Fruit fly (Drosophila melanogaster) whole organism: ENCODE results near the gene REPTOR.

Experiments used
- CG8478 ChIP-seq: fragments of >200 bp; optimal IDR thresholded peaks from 2 replicates; lab custom pipeline; 2018; ENCODE audit warnings: inconsistent platforms
- Dll ChIP-seq: fragments of >200 bp; optimal IDR thresholded peaks from 2 replicates; lab custom pipeline; 2017
- EcR ChIP-seq, 2 experiments: fragments of >200 bp; optimal IDR thresholded peaks; 2 replicates each; lab custom pipeline; 2017; ENCODE audit warnings: missing biosample characterization in 2 of 2, missing genetic modification characterization in 2 of 2, missing genetic modification reagents in 2 of 2
- pan ChIP-seq: fragments of >200 bp; optimal IDR thresholded peaks from 2 replicates; lab custom pipeline; 2017
- psq ChIP-seq: fragments of >200 bp; optimal IDR thresholded peaks from 2 replicates; lab custom pipeline; 2017
- usp ChIP-seq: fragments of >200 bp; optimal IDR thresholded peaks from 2 replicates; lab custom pipeline; 2017; ENCODE audit warnings: missing biosample characterization, missing genetic modification characterization, mixed read lengths

REPTOR gene

DNA sequence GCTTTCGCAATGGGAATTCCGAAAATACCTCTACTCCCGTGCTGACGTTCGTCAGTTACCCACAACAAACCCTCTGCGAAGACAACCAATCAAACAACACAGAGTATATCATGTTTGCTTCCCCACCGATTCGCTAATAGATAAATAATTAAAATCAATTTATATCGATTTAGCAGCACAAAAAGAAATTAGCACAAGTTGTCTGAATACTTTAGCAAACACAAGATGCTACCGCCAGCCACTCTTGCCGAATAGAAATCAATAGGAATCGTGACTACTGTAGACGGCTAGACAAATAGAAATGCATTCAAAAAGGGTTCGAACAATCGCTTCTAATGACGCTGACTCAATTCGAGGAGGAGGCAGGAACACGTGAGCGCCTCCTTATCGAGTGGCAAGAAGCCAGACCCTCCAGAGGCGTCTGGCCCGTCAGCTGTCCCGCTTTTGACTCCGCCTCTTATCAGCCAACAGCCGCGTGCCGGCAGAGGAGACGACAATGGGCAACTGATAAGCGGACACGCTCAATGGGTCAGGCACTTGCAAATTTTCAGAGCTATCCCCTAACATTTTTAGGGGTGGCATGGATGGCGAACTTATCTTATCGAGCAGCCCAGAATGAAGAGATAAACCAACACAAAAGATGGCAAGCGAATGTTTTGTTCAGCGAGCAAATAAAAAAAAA is 14.3 kb downstream of the REPTOR start:
- TF ChIP-seq Dll = no peak
- TF ChIP-seq CG8478 = no peak
- no peak for TF ChIP-seq usp (GFP tag; lab: Kevin White, UChicago)
- TF ChIP-seq pan (lab: Kevin White, UChicago) = no peak
- no peak for TF ChIP-seq EcR (GFP tag; optimal IDR thresholded peaks at IDR 0.05; lab: Kevin White, UChicago)
- no peak for TF ChIP-seq psq (lab: Kevin White, UChicago)

dm6 chr3R:24567427-24567771 is 15.3 kb downstream of the REPTOR start:
- TF ChIP-seq CG8478 (no peak), EcR (GFP tag; optimal IDR thresholded peaks at IDR 0.05; lab: Kevin White, UChicago) (no peak), pan (lab: Kevin White, UChicago) (no peak), psq (lab: Kevin White, UChicago) (no peak), Dll (no peak), usp (GFP tag; lab: Kevin White, UChicago) (no peak)

DNA sequence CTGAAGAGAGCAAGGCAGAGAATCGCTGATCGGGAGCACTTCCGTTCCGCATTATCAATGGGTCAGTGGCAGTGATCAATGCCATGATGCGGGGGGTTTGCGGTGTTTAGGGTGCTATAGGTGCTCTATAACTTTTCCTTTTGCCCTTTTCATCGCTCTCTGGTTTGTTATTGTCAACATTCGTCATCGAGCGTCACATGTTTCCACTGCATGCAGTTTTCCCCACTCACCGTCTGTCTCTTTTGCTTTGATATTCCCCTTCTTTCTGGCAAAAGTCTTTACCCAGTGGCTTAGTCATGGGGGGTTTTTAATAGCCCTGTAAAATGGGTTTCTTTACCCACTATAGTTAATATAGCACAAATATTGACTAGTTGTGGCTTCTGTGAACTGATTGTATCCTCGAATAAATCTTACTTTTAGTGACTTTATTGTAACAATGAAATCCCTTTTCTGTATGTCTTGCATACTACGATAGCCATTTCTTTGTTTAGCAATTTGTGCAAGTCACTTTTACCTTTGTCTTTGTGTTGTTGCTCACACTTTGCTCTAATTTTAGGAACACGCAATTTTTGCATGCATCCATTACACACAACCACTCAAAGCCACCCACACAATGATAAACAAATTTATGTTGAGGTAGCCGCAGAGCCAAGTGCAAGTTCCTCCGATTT is 15.8 kb downstream of the REPTOR start:
- TF ChIP-seq CG8478 = no peak
- TF ChIP-seq pan (lab: Kevin White, UChicago) = no peak
- no peak for TF ChIP-seq Dll
- TF ChIP-seq EcR (GFP tag; optimal IDR thresholded peaks at IDR 0.05; lab: Kevin White, UChicago) = no peak
- no peak for TF ChIP-seq usp (GFP tag; lab: Kevin White, UChicago)
- no peak for TF ChIP-seq psq (lab: Kevin White, UChicago)

- TF ChIP-seq CG8478 (no peak), psq (lab: Kevin White, UChicago) (no peak), EcR (GFP tag; optimal IDR thresholded peaks at IDR 0.05; lab: Kevin White, UChicago) (no peak), pan (lab: Kevin White, UChicago) (no peak), Dll (no peak), usp (GFP tag; lab: Kevin White, UChicago) (no peak)
These were observed 16.9 kb downstream of the REPTOR start for dm6 chr3R:24565748-24566239.

DNA sequence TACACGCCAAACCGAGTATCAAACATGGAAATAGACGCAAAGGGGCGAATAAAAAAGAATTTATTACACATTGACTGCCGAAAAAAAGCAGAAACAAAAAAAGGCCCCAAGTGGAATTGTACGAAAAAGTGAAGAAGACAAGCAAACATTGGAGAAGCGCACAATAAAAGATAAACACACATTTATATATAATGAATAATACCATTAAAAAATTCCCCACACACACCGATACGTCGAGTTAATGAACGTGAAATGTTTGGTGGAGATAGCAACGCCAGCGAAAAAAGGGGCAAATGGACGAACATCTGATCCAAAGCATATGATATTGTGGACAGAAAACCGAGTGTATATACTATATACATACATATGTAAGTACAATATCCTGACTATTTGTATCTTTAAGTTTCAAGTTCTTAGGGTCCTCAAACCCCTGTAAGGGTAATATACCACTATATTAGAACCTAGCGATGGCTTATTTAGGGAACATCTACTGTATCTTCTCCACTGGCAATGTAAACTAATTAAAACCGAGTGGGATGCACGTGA is 17.8 kb downstream of the REPTOR start:
- TF ChIP-seq Dll (no peak), CG8478 (no peak), pan (lab: Kevin White, UChicago) (no peak), usp (GFP tag; lab: Kevin White, UChicago) (no peak), psq (lab: Kevin White, UChicago) (no peak), EcR (GFP tag; optimal IDR thresholded peaks at IDR 0.05; lab: Kevin White, UChicago) (no peak)

DNA sequence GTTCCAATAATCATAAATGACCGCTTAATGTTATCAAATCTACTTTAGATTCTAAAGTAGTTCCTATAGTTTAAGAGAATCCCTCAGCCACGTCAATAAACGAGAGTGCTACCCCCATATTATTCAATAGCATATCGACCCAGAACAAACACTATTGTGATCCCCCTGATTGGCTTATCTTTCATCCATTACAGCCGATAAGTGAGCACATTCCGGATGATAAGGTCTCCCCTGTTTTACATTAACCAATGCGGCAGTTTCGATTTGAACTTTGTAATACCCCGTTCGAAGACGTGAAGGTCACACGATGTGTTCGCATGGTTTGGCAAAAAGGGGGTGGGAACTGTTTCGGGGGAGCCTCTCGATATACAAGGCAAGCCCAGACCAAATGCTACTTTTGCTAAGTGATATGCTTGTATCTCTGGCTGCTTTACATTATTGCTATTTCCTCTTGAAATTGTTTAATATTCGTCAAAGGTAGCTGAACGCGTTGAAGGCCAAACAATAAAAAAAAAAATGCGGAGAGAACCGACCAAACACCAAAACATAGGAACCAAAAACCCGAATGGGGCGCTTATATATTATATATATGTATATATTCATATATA is 18.4 kb downstream of the REPTOR start:
- no peak for TF ChIP-seq EcR (GFP tag; optimal IDR thresholded peaks at IDR 0.05; lab: Kevin White, UChicago)
- no peak for TF ChIP-seq psq (lab: Kevin White, UChicago)
- TF ChIP-seq pan (lab: Kevin White, UChicago) = no peak
- TF ChIP-seq Dll = no peak
- no peak for TF ChIP-seq CG8478
- no peak for TF ChIP-seq usp (GFP tag; lab: Kevin White, UChicago)

dm6 chr3R:24563039-24563825 is 19.4 kb downstream of the REPTOR start:
- TF ChIP-seq EcR (GFP tag; optimal IDR thresholded peaks at IDR 0.05; lab: Kevin White, UChicago) = no peak
- no peak for TF ChIP-seq pan (lab: Kevin White, UChicago)
- TF ChIP-seq Dll = no peak
- TF ChIP-seq CG8478 = no peak
- no peak for TF ChIP-seq psq (lab: Kevin White, UChicago)
- no peak for TF ChIP-seq usp (GFP tag; lab: Kevin White, UChicago)

DNA sequence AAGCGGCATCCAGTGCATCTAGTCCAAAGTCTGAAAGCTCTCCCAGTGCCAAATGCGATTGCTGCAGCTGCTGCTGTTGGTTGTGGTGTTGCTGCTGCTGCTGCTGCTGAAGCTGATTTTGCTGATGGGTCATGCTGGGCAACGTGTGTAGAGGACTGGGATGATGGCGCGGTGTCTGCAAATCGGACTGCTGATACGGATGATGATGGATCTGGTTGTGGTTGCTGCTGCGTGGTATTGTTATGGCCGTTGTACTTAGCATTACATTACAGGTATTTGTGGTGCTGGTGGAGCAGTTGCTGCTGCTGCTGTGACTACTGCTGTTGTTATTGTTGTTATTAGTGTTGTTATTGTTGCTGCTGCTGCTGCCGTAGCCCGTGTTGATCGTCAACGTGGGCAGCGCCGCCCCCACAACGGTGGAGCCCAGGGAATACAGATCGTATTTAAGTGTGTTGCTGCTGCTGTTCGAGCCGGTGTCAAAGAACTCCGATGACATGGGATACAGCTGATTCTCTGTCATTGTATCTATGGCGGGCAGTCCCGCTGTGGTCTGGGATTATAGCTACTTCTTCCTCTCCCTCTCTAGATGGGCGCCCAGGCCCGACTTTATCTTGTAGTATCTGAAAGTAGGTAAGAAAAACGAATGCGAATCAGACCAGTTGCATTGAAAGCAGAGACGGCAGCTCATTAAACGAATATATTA is 20.2 kb downstream of the REPTOR start:
- TF ChIP-seq psq (lab: Kevin White, UChicago) (no peak), usp (GFP tag; lab: Kevin White, UChicago) (no peak), pan (lab: Kevin White, UChicago) (no peak)

DNA sequence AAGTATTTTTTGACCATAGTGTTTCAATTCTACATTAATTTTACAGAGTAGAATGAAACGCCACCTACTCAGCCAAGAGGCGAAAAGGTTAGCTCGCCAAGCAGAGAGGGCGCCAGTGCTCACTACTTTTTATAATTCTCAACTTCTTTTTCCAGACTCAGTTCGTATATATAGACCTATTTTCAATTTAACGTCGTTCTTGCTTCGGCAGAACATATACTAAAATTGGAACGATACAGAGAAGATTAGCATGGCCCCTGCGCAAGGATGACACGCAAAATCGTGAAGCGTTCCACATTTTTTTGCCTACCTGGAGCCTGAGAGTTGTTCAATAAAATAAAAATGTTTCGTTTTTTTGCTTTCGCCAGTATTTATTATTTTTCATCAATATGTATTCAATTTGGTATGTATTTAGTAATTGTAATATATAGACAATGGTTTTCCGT is 25.6 kb downstream of the REPTOR start:
- TF ChIP-seq psq (lab: Kevin White, UChicago) (no peak), CG8478 (peak; percentile 28)

- no peak for TF ChIP-seq pan (lab: Kevin White, UChicago)
- TF ChIP-seq EcR (GFP tag; optimal IDR thresholded peaks at IDR 0.05; lab: Kevin White, UChicago) = no peak
- TF ChIP-seq CG8478 = no peak
- TF ChIP-seq Dll = no peak
- TF ChIP-seq psq (lab: Kevin White, UChicago) = no peak
- TF ChIP-seq usp (GFP tag; lab: Kevin White, UChicago) = no peak
These were observed 26.1 kb downstream of the REPTOR start for dm6 chr3R:24556554-24556953.

DNA sequence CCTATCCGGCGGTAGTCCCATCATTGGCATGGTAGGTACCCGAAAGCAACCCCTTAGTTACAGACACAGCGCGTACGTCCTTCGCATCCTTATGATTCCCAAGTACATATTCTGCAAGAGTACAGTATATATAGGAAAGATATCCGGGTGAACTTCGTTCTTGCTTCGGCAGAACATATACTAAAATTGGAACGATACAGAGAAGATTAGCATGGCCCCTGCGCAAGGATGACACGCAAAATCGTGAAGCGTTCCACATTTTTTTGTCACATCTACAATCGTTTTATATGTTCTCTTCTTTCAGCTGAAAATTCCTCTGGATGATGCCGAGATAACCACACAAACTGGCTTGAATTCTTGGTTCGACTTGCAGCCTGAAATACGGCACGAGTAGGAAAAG is 26.7 kb downstream of the REPTOR start:
- TF ChIP-seq CG8478 (no peak), pan (lab: Kevin White, UChicago) (no peak)
